Worm (Caenorhabditis elegans): ENCODE data around the gene ugt-20.
"Not testable (repeated sequence)": the region's sequence is repeated elsewhere in the genome, so short reads cannot be mapped to it uniquely, and the experiment has no call there.

DNA sequence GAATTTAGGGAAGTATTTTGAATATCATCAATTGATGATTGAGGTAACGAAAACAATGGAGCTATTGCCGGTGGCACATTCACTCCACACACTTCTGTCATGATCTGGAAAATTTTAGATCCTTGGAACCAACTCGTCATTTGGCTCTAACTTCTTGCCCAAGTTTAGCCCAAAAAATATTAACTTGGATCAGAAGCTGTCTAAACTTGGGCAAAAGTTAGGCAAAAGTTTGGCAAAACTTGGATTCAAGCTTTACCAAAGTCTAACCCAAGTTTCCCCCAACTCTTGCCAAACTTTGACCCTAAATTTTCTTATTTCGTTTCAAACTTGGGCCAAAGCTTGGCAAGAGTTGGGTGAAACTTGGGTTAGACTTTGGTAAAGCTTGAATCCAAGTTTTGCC is 49.9 kb downstream of the ugt-20 start, which contains the start of gene pqn-22:
- not testable (repeated sequence) for TF ChIP-seq hnd-1 (tag; optimal IDR thresholded peaks at IDR 0.05); ama-1 (optimal IDR thresholded peaks at IDR 0.05); F13C5.2 (tag; optimal IDR thresholded peaks at IDR 0.05); tbx-11 (GFP tag; IDR thresholded peaks at IDR 0.05); hmbx-1 (tag; optimal IDR thresholded peaks at IDR 0.05)
